Fruit fly (Drosophila melanogaster) whole organism, adult: ENCODE results near the gene Manf.

Experiments
- CG11617 ChIP-seq: fragments of 200-800 bp; sonication (Bioruptor generic); optimal IDR thresholded peaks from 2 replicates; lab custom pipeline; 2017; ENCODE audit warnings: mild to moderate bottlenecking, missing biosample characterization, missing genetic modification reagents, missing genetic modification characterization
- CG33017 ChIP-seq: fragments of 200-800 bp; sonication (Bioruptor generic); optimal IDR thresholded peaks from 2 replicates; lab custom pipeline; 2018; ENCODE audit warnings: missing biosample characterization, mild to moderate bottlenecking, missing genetic modification characterization, moderate library complexity
- CG7101 ChIP-seq: fragments of 200-800 bp; sonication (Bioruptor generic); optimal IDR thresholded peaks from 2 replicates; lab custom pipeline; 2018; ENCODE audit warnings: missing biosample characterization, mild to moderate bottlenecking, missing genetic modification characterization, moderate library complexity
- cnc ChIP-seq, 2 experiments: fragments of >200 bp; optimal IDR thresholded peaks; 2 replicates each; lab custom pipeline; 2017
- kay ChIP-seq: fragments of 200-800 bp; sonication (Bioruptor generic); peaks from one replicate; lab custom pipeline; 2016; ENCODE audit warnings: missing biosample characterization, missing genetic modification characterization, borderline replicate concordance
- pad ChIP-seq: fragments of 200-800 bp; sonication (Bioruptor generic); optimal IDR thresholded peaks from 3 replicates; lab custom pipeline; 2017; ENCODE audit warnings: missing biosample characterization, missing genetic modification characterization, mild to moderate bottlenecking, moderate library complexity, missing genetic modification reagents
- tj ChIP-seq: fragments of 200-800 bp; sonication (Bioruptor generic); optimal IDR thresholded peaks from 3 replicates; lab custom pipeline; 2017; ENCODE audit warnings: missing biosample characterization, mild to moderate bottlenecking, missing genetic modification characterization, moderate library complexity

DNA sequence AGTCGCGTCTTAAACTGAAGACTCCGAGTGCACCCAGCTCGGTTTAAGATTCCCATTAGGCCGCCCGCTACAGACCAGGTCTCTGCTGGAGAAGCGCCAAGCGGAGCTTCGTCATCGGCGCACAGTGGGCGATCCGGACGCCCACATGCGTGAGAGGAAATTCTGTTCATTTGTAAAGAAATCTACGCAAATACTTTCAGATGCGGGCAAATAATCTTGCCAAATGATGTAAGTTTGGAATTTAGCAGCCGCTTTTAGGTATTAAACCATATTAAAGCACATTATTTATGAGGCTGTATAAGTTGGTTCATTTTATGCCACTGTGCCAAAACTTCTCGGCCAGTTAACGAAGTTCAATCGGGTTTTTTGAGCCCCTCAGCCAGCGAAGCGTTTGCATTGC is 19.1 kb downstream of the Manf start, which contains the start of gene js:
- no peak for TF ChIP-seq CG33017
- TF ChIP-seq CG7101 = no peak
- no peak for TF ChIP-seq CG11617 (GFP tag; lab: Kevin White, UChicago)
- TF ChIP-seq cnc (optimal IDR thresholded peaks at IDR 0.05; lab: Kevin White, UChicago) = no peak
- no peak for TF ChIP-seq kay (GFP tag; lab: Kevin White, UChicago)
- TF ChIP-seq tj (GFP tag; lab: Kevin White, UChicago) = no peak
- no peak for TF ChIP-seq pad (GFP tag; lab: Kevin White, UChicago)
